Worm (Caenorhabditis elegans) whole organism, late embryonic: Measurements from ENCODE around the gene F58E6.4.

ENCODE experiments used
- Y22D7AL.16 ChIP-seq: sonication (generic microtip); optimal IDR thresholded peaks from 2 replicates; lab custom pipeline; 2016; ENCODE audit warnings: missing genetic modification characterization, missing compliant biosample characterization
- ama-1 ChIP-seq: fragments of 150-350 bp; optimal IDR thresholded peaks from 2 replicates; lab custom pipeline; 2014
- ceh-14 ChIP-seq: sonication (generic microtip); optimal IDR thresholded peaks from 2 replicates; lab custom pipeline; 2016; ENCODE audit warnings: missing genotype, missing genetic modification characterization, missing compliant biosample characterization
- ceh-9 ChIP-seq: sonication (generic microtip); optimal IDR thresholded peaks from 2 replicates; lab custom pipeline; 2016; ENCODE audit warnings: mild to moderate bottlenecking, missing genetic modification characterization, inconsistent platforms, missing compliant biosample characterization
- dmd-4 ChIP-seq: sonication (generic microtip); optimal IDR thresholded peaks from 2 replicates; lab custom pipeline; 2016; ENCODE audit warnings: borderline replicate concordance, missing genetic modification characterization, missing compliant biosample characterization
- elt-4 ChIP-seq: sonication (generic microtip); optimal IDR thresholded peaks from 2 replicates; lab custom pipeline; 2016; ENCODE audit warnings: missing genetic modification characterization, missing compliant biosample characterization
- fkh-10 ChIP-seq: fragments of 150-350 bp; optimal IDR thresholded peaks from 2 replicates; lab custom pipeline; 2014; ENCODE audit warnings: missing biosample characterization, missing genetic modification reagents, missing genetic modification characterization
- nhr-232 ChIP-seq: sonication (generic microtip); optimal IDR thresholded peaks from 2 replicates; lab custom pipeline; 2016; ENCODE audit warnings: missing genetic modification characterization, missing compliant biosample characterization
- pat-9 ChIP-seq: fragments of 200-800 bp; sonication (Bioruptor generic); optimal IDR thresholded peaks from 2 replicates; lab custom pipeline; 2018; ENCODE audit warnings: mild to moderate bottlenecking, missing genetic modification characterization, moderate library complexity, missing compliant biosample characterization
- pqm-1 ChIP-seq: sonication (generic microtip); optimal IDR thresholded peaks from 2 replicates; lab custom pipeline; 2016; ENCODE audit warnings: missing genetic modification characterization, missing compliant biosample characterization
- unc-3 ChIP-seq, 2 experiments: fragments of 200-800 bp in 1 of 2; sonication (Bioruptor generic) in 1 of 2; sonication (generic microtip) in 1 of 2; conservative IDR thresholded peaks in 1 of 2; optimal IDR thresholded peaks in 1 of 2; 2 replicates each; pipeline versions ENCODE4 v1.3.6 to Lab custom; 2016 to 2022; ENCODE audit warnings: missing compliant biosample characterization in 2 of 2, missing genetic modification characterization in 2 of 2, missing genetic modification reagents in 1 of 2
- unc-42 ChIP-seq: sonication (generic microtip); optimal IDR thresholded peaks from 2 replicates; lab custom pipeline; 2016; ENCODE audit warnings: missing genotype, missing genetic modification characterization, missing compliant biosample characterization
- unc-55 ChIP-seq: sonication (generic microtip); optimal IDR thresholded peaks from 2 replicates; lab custom pipeline; 2017; ENCODE audit warnings: missing biosample characterization, missing genetic modification reagents, missing genetic modification characterization

DNA sequence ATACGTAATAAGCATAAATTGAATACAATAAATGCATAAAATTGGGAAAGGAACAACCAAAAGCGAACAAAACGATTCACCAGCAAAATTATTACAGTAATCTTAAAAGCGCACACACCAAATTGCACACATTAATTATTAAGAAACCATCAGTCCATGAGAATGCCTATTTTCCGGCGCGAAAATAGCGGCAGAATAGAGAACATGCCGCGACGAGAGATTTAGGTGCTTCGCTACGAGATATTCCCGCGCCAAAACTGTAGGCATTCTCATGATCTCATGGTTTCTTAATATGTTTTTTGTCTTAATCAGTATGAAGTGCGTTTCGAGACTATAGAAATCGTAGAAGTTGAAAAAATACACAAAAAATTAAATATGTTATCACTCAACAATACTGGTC lies 34.0 kb upstream of the F58E6.4 start:
- TF ChIP-seq ceh-9 (tag; lab: Kevin White, UChicago) (no peak), fkh-10 (GFP tag; lab: Kevin White, UChicago) (no peak), unc-55 (no peak), elt-4 (tag; lab: Kevin White, UChicago) (no peak), nhr-232 (tag; lab: Kevin White, UChicago) (no peak), Y22D7AL.16 (no peak), pat-9 (tag; lab: Kevin White, UChicago) (no peak), ama-1 (lab: Kevin White, UChicago) (no peak), pqm-1 (tag; lab: Kevin White, UChicago) (no peak), unc-42 (tag; lab: Kevin White, UChicago) (no peak), ceh-14 (tag; lab: Kevin White, UChicago) (no peak), unc-3 (GFP tag; conservative IDR thresholded peaks at IDR 0.05; lab: Robert Waterston, UW) (no peak), unc-3 (tag; optimal IDR thresholded peaks at IDR 0.05; lab: Kevin White, UChicago) (no peak), dmd-4 (tag; lab: Kevin White, UChicago) (no peak)
